Fruit fly (Drosophila melanogaster) whole organism, prepupa: ENCODE results near the gene Polr1D.

Experiments used
- CG15336 ChIP-seq: fragments of 200-800 bp; sonication (Bioruptor generic); IDR thresholded peaks from 2 replicates; pipeline ENCODE4 v1.3.6; 2022; ENCODE audit warnings: missing biosample characterization, missing genetic modification characterization
- CG16779 ChIP-seq: fragments of 200-800 bp; sonication (Bioruptor generic); optimal IDR thresholded peaks from 3 replicates; lab custom pipeline; 2017; ENCODE audit warnings: missing biosample characterization, mild to moderate bottlenecking, missing genetic modification characterization
- CG32006 ChIP-seq: fragments of 200-800 bp; sonication (Bioruptor generic); optimal IDR thresholded peaks from 3 replicates; lab custom pipeline; 2017; ENCODE audit warnings: missing biosample characterization, mild to moderate bottlenecking, missing genetic modification characterization
- CG34406 ChIP-seq: fragments of 200-800 bp; sonication (Bioruptor generic); optimal IDR thresholded peaks from 3 replicates; lab custom pipeline; 2016; ENCODE audit warnings: missing biosample characterization, missing genetic modification characterization
- CG6808 ChIP-seq: fragments of 200-800 bp; sonication (Bioruptor generic); optimal IDR thresholded peaks from 3 replicates; lab custom pipeline; 2017; ENCODE audit warnings: missing biosample characterization, missing genetic modification characterization, mild to moderate bottlenecking, moderate library complexity, missing genetic modification reagents
- CG7368 ChIP-seq: fragments of 200-800 bp; sonication (Bioruptor generic); optimal IDR thresholded peaks from 3 replicates; lab custom pipeline; 2016; ENCODE audit warnings: missing biosample characterization, missing genetic modification characterization
- CG8119 ChIP-seq: fragments of 200-800 bp; sonication (Bioruptor generic); IDR thresholded peaks from 3 replicates; pipeline ENCODE4 v1.3.6; 2022; ENCODE audit warnings: missing biosample characterization, missing genetic modification characterization
- CG8319 ChIP-seq: fragments of 200-800 bp; sonication (Bioruptor generic); optimal IDR thresholded peaks from 3 replicates; lab custom pipeline; 2016; ENCODE audit warnings: missing biosample characterization, missing genetic modification characterization
- Eip78C ChIP-seq: fragments of 200-800 bp; sonication (Bioruptor generic); peaks from one replicate; lab custom pipeline; 2016; ENCODE audit warnings: missing biosample characterization, missing genetic modification characterization
- Gug ChIP-seq: fragments of 200-800 bp; sonication (Bioruptor generic); IDR thresholded peaks from 2 replicates; pipeline ENCODE4 v1.3.6; 2022; ENCODE audit warnings: missing biosample characterization, missing genetic modification characterization
- Hr39 ChIP-seq: fragments of 200-800 bp; sonication (Bioruptor generic); optimal IDR thresholded peaks from 2 replicates; lab custom pipeline; 2016; ENCODE audit warnings: missing biosample characterization, missing genetic modification characterization
- Hr4 ChIP-seq: fragments of 200-800 bp; sonication (Bioruptor generic); optimal IDR thresholded peaks from 3 replicates; lab custom pipeline; 2016; ENCODE audit warnings: missing biosample characterization, missing genetic modification characterization
- Lpt ChIP-seq: fragments of 200-800 bp; sonication (Bioruptor generic); optimal IDR thresholded peaks from 3 replicates; lab custom pipeline; 2016; ENCODE audit warnings: missing biosample characterization, missing genetic modification characterization
- OdsH ChIP-seq: fragments of 200-800 bp; sonication (Bioruptor generic); optimal IDR thresholded peaks from 3 replicates; lab custom pipeline; 2016; ENCODE audit warnings: missing biosample characterization, missing genetic modification characterization
- Smox ChIP-seq: fragments of 200-800 bp; sonication (Bioruptor generic); optimal IDR thresholded peaks from 3 replicates; lab custom pipeline; 2016; ENCODE audit warnings: missing biosample characterization, missing genetic modification characterization
- achi ChIP-seq: fragments of 200-800 bp; sonication (Bioruptor generic); optimal IDR thresholded peaks from 3 replicates; lab custom pipeline; 2016; ENCODE audit warnings: missing biosample characterization, missing genetic modification characterization
- acj6 ChIP-seq: fragments of 200-800 bp; sonication (Bioruptor generic); optimal IDR thresholded peaks from 3 replicates; lab custom pipeline; 2016; ENCODE audit warnings: missing biosample characterization, missing genetic modification characterization
- dac ChIP-seq: fragments of 200-800 bp; sonication (Bioruptor generic); optimal IDR thresholded peaks from 2 replicates; lab custom pipeline; 2017; ENCODE audit warnings: missing biosample characterization, mild to moderate bottlenecking, missing genetic modification characterization
- esn ChIP-seq: fragments of 200-800 bp; sonication (Bioruptor generic); optimal IDR thresholded peaks from 2 replicates; lab custom pipeline; 2016; ENCODE audit warnings: missing biosample characterization, mild to moderate bottlenecking, missing genetic modification characterization, moderate library complexity
- fkh ChIP-seq: fragments of 200-800 bp; sonication (Bioruptor generic); optimal IDR thresholded peaks from 3 replicates; lab custom pipeline; 2017; ENCODE audit warnings: missing biosample characterization, mild to moderate bottlenecking, missing genetic modification characterization, moderate library complexity
- net ChIP-seq: fragments of 200-800 bp; sonication (Bioruptor generic); optimal IDR thresholded peaks from 3 replicates; lab custom pipeline; 2016; ENCODE audit warnings: missing biosample characterization, missing genetic modification characterization
- pdm3 ChIP-seq: fragments of 200-800 bp; sonication (Bioruptor generic); optimal IDR thresholded peaks from 3 replicates; lab custom pipeline; 2016; ENCODE audit warnings: missing biosample characterization, missing genetic modification characterization
- salr ChIP-seq, 2 experiments: fragments of 200-800 bp; sonication (Bioruptor generic); optimal IDR thresholded peaks; 3 replicates each; lab custom pipeline; 2016 to 2018; ENCODE audit warnings: missing biosample characterization in 2 of 2, missing genetic modification characterization in 2 of 2, mild to moderate bottlenecking in 1 of 2
- spab ChIP-seq: fragments of 200-800 bp; sonication (Bioruptor generic); optimal IDR thresholded peaks from 2 replicates; lab custom pipeline; 2017; ENCODE audit warnings: missing biosample characterization, mild to moderate bottlenecking, missing genetic modification characterization, missing genetic modification reagents
- svp ChIP-seq: fragments of 200-800 bp; sonication (Bioruptor generic); peaks from one replicate; lab custom pipeline; 2016; ENCODE audit warnings: missing biosample characterization, missing genetic modification characterization
- topi ChIP-seq: fragments of 200-800 bp; sonication (Bioruptor generic); optimal IDR thresholded peaks from 3 replicates; lab custom pipeline; 2016; ENCODE audit warnings: missing biosample characterization, missing genetic modification characterization

Gene Polr1D

dm6 chr2L:19109625-19110204, 25.3 kb downstream of the Polr1D start, which contains the start of gene amd:
amd (plus strand) TSS chr2L:19110154.
- TF ChIP-seq acj6 (no peak), CG8119 (GFP tag; lab: Robert Waterston, UW) (no peak), Hr4 (GFP tag; lab: Kevin White, UChicago) (no peak), CG6808 (GFP tag; lab: Kevin White, UChicago) (no peak), CG7368 (GFP tag; lab: Kevin White, UChicago) (no peak), CG34406 (GFP tag; lab: Kevin White, UChicago) (no peak), net (GFP tag; lab: Kevin White, UChicago) (no peak)

DNA sequence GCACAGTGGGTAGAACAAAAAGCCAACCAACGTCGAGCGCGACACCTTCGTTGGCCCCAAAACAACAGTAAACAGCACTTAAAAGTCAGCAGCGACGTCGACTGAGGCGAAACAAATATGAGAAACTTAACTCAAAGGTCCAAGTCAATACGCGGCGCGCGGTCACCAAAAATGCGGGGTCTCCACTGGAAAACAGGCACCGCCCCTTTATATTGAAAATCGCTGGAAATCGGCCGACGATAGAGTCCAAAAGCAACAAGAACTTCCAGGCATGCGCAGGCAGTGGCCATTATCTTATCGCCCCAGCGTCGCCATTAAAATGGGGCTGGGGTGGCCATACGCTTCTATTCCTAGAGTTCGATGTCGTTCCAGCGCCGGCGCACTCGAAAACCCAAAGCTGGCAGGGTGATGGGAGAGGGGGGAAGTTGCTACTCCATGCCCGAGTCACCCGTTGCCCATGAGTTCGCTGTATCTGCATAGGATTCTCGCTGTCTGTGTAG, 26.6 kb downstream of the Polr1D start, which contains the start of gene Lim3:
Gene Lim3, minus strand, starts transcription at position 51 of the 500 bp plus-strand sequence.
- TF ChIP-seq CG8319 (GFP tag; lab: Kevin White, UChicago) (peak; percentile 81), salr (GFP tag; optimal IDR thresholded peaks at IDR 0.05; lab: Kevin White, UChicago) (no peak), fkh (GFP tag; lab: Kevin White, UChicago) (peak; percentile 13), topi (GFP tag; lab: Kevin White, UChicago) (no peak), Hr39 (GFP tag; lab: Kevin White, UChicago) (no peak), pdm3 (GFP tag; lab: Kevin White, UChicago) (no peak), Lpt (no peak), Eip78C (peak; percentile 12), Gug (GFP tag; lab: Robert Waterston, UW) (no peak), acj6 (no peak)
- TF ChIP-seq, all 60 proteins: peak for 3

dm6 chr2L:19106235-19106634, 28.8 kb downstream of the Polr1D start:
- TF ChIP-seq spab (GFP tag; lab: Kevin White, UChicago) (no peak), CG8319 (GFP tag; lab: Kevin White, UChicago) (no peak)

DNA sequence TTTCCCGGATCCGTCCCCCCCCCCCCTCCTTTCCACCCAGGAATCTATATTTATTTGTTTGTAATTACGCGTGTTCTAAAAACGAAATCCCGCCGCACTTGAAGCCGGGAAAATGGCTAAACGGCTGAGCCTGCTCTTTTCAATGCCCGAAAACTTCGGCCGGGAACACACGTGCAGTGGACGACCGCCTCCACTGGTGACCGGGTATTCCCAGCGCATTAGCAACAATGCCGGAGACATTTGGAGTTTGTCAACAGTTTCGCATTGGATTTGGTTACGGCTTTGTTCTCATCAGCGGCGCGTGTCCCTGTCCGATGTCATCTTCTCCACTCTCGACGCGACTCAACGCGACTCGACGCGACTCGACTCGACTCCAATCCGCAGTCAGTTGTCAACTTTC, 30.6 kb downstream of the Polr1D start:
- no peak for TF ChIP-seq OdsH (GFP tag; lab: Kevin White, UChicago)
- TF ChIP-seq CG15336: no peak
- no peak for TF ChIP-seq esn
- TF ChIP-seq CG16779: no peak
- TF ChIP-seq Gug (GFP tag; lab: Robert Waterston, UW): no peak
- TF ChIP-seq salr (GFP tag; optimal IDR thresholded peaks at IDR 0.05; lab: Kevin White, UChicago): no peak

- TF ChIP-seq fkh (GFP tag; lab: Kevin White, UChicago) (peak; percentile 72), dac (GFP tag; lab: Kevin White, UChicago) (no peak)
Observed at dm6 chr2L:19103176-19103921, 31.7 kb downstream of the Polr1D start.

DNA sequence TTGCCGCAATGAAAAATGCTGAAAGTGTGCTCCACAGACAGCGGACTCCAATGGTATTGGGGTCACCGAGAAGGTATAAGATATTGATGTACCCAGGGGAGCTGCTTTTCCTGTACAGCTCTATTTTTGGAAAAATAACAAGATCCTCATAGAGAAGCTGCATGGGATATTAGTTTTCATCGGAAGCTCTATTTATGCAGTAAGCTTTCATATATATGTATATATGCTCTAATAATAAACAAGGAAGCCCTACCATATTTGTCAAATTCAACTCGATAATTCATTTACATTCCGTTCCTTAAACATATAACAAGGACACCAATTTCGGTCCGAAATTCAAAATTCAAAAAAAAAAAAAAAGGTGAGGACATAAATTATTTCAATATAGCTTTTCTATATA, 33.3 kb downstream of the Polr1D start, which contains the start of the genes CG17344 and CG43731:
Gene CG17344, plus strand, starts transcription at position 301 of the 400 bp plus-strand sequence.
Gene CG43731, plus strand, starts transcription at position 301 of the 400 bp plus-strand sequence.
- no peak for TF ChIP-seq dac (GFP tag; lab: Kevin White, UChicago)
- no peak for TF ChIP-seq OdsH (GFP tag; lab: Kevin White, UChicago)
- TF ChIP-seq, all 60 proteins: peak for 0

dm6 chr2L:19098668-19099067, 36.4 kb downstream of the Polr1D start:
- TF ChIP-seq fkh (GFP tag; lab: Kevin White, UChicago): peak; percentile 39
- no peak for TF ChIP-seq Gug (GFP tag; lab: Robert Waterston, UW)
- no peak for TF ChIP-seq achi (GFP tag; lab: Kevin White, UChicago)

- no peak for TF ChIP-seq CG15336
- TF ChIP-seq Smox (GFP tag; lab: Kevin White, UChicago): no peak
- TF ChIP-seq topi (GFP tag; lab: Kevin White, UChicago): no peak
- no peak for TF ChIP-seq CG32006
- TF ChIP-seq svp (GFP tag; lab: Kevin White, UChicago): no peak
Observed at dm6 chr2L:19097374-19097773, 37.7 kb downstream of the Polr1D start.
